Worm (Caenorhabditis elegans): ENCODE results near the gene C32H11.4.

ce11 chrIV:12957730-12958129 lies 36.7 kb downstream of the C32H11.4 start, which contains the start of gene F55G11.6:
- TF ChIP-seq sox-4 (tag; optimal IDR thresholded peaks at IDR 0.05) = no peak
- TF ChIP-seq nhr-11 (tag; optimal IDR thresholded peaks at IDR 0.05) = no peak
- TF ChIP-seq Y22D7AL.16 (tag; optimal IDR thresholded peaks at IDR 0.05) = no peak
- no peak for TF ChIP-seq ztf-16 (tag; optimal IDR thresholded peaks at IDR 0.05)
- no peak for TF ChIP-seq ttx-3 (tag; optimal IDR thresholded peaks at IDR 0.05)
